Fruit fly (Drosophila melanogaster) whole organism, embryonic: ENCODE measurements around the gene CG11085.

Source experiments
- ATbp ChIP-seq: fragments of 200-800 bp; sonication (Bioruptor generic); optimal IDR thresholded peaks from 2 replicates; lab custom pipeline; 2017; ENCODE audit warnings: missing biosample characterization, mild to moderate bottlenecking, missing genetic modification characterization, missing genetic modification reagents
- Abd-B ChIP-seq: fragments of 200-800 bp; sonication (Bioruptor generic); optimal IDR thresholded peaks from 2 replicates; lab custom pipeline; 2018; ENCODE audit warnings: missing biosample characterization, mild to moderate bottlenecking, missing genetic modification characterization, moderate library complexity
- Ada2b ChIP-seq: fragments of 200-800 bp; sonication (Bioruptor generic); IDR thresholded peaks from 2 replicates; pipeline ENCODE4 v1.3.6; 2022; ENCODE audit warnings: missing biosample characterization, missing genetic modification characterization
- Atf3 ChIP-seq: fragments of 200-800 bp; sonication (Bioruptor generic); optimal IDR thresholded peaks from 3 replicates; lab custom pipeline; 2016; ENCODE audit warnings: missing biosample characterization, missing genetic modification characterization
- BEAF-32 ChIP-seq: fragments of 200-800 bp; sonication (Bioruptor generic); optimal IDR thresholded peaks from 3 replicates; lab custom pipeline; 2017; ENCODE audit warnings: missing biosample characterization, missing genetic modification characterization, mild to moderate bottlenecking, moderate library complexity, missing genetic modification reagents
- CG11696 ChIP-seq: fragments of 200-800 bp; sonication (Bioruptor generic); IDR thresholded peaks from 2 replicates; pipeline ENCODE4 v1.3.6; 2022; ENCODE audit warnings: missing biosample characterization, missing genetic modification characterization
- CG12104 ChIP-seq: fragments of 200-800 bp; sonication (Bioruptor generic); optimal IDR thresholded peaks from 3 replicates; lab custom pipeline; 2016; ENCODE audit warnings: missing biosample characterization, missing genetic modification characterization
- CG12744 ChIP-seq: fragments of 200-800 bp; sonication (Bioruptor generic); optimal IDR thresholded peaks from 2 replicates; lab custom pipeline; 2016; ENCODE audit warnings: missing biosample characterization, missing genetic modification characterization
- CG13624 ChIP-seq: fragments of 200-800 bp; sonication (Bioruptor generic); optimal IDR thresholded peaks from 2 replicates; lab custom pipeline; 2016; ENCODE audit warnings: missing biosample characterization, missing genetic modification characterization
- CG14050 ChIP-seq: fragments of 200-800 bp; sonication (Bioruptor generic); IDR thresholded peaks from 3 replicates; pipeline ENCODE4 v1.3.6; 2022; ENCODE audit warnings: missing biosample characterization, missing genetic modification characterization
- CG14441 ChIP-seq: fragments of 200-800 bp; sonication (Bioruptor generic); IDR thresholded peaks from 2 replicates; pipeline ENCODE4 v1.3.6; 2022; ENCODE audit warnings: missing biosample characterization, missing genetic modification characterization
- CG17359 ChIP-seq: fragments of 200-800 bp; sonication (Bioruptor generic); optimal IDR thresholded peaks from 3 replicates; lab custom pipeline; 2018; ENCODE audit warnings: missing biosample characterization, mild to moderate bottlenecking, missing genetic modification characterization, moderate library complexity
- CG17568 ChIP-seq: fragments of 200-800 bp; sonication (Bioruptor generic); optimal IDR thresholded peaks from 2 replicates; lab custom pipeline; 2018; ENCODE audit warnings: missing biosample characterization, mild to moderate bottlenecking, missing genetic modification characterization, moderate library complexity
- CG18011 ChIP-seq: fragments of 200-800 bp; sonication (Bioruptor generic); optimal IDR thresholded peaks from 2 replicates; lab custom pipeline; 2017; ENCODE audit warnings: missing biosample characterization, missing genetic modification characterization, mild to moderate bottlenecking, moderate library complexity, missing genotype
- CG31441 ChIP-seq: fragments of 200-800 bp; sonication (Bioruptor generic); IDR thresholded peaks from 2 replicates; pipeline ENCODE4 v1.3.6; 2022; ENCODE audit warnings: missing biosample characterization, missing genetic modification characterization
- CG32767 ChIP-seq: fragments of 200-800 bp; sonication (Bioruptor generic); IDR thresholded peaks from 2 replicates; pipeline ENCODE4 v1.3.6; 2022; ENCODE audit warnings: missing biosample characterization, missing genetic modification characterization
- CG4820 ChIP-seq: fragments of 200-800 bp; sonication (Bioruptor generic); optimal IDR thresholded peaks from 3 replicates; lab custom pipeline; 2016; ENCODE audit warnings: missing biosample characterization, missing genetic modification characterization
- CG6813 ChIP-seq: fragments of 200-800 bp; sonication (Bioruptor generic); optimal IDR thresholded peaks from 2 replicates; lab custom pipeline; 2017; ENCODE audit warnings: missing biosample characterization, missing genetic modification characterization, mild to moderate bottlenecking, moderate library complexity, missing genetic modification reagents
- CG7556 ChIP-seq: fragments of 200-800 bp; sonication (Bioruptor generic); optimal IDR thresholded peaks from 2 replicates; lab custom pipeline; 2017; ENCODE audit warnings: missing biosample characterization, mild to moderate bottlenecking, missing genetic modification characterization
- CG8359 ChIP-seq: fragments of 200-800 bp; sonication (Bioruptor generic); optimal IDR thresholded peaks from 2 replicates; lab custom pipeline; 2017; ENCODE audit warnings: missing biosample characterization, mild to moderate bottlenecking, missing genetic modification characterization, borderline replicate concordance
- CG8924 ChIP-seq: fragments of 200-800 bp; optimal IDR thresholded peaks from 3 replicates; lab custom pipeline; 2019; ENCODE audit warnings: missing biosample characterization, mild to moderate bottlenecking, missing genetic modification characterization, moderate library complexity
- CG9437 ChIP-seq: fragments of 200-800 bp; sonication (Bioruptor generic); optimal IDR thresholded peaks from 2 replicates; lab custom pipeline; 2018; ENCODE audit warnings: missing biosample characterization, mild to moderate bottlenecking, missing genetic modification characterization
- E2f2 ChIP-seq: fragments of 200-800 bp; sonication (Bioruptor generic); IDR thresholded peaks from 2 replicates; pipeline ENCODE4 v1.3.6; 2022; ENCODE audit warnings: missing biosample characterization, missing genetic modification characterization
- Ets65A ChIP-seq: fragments of 200-800 bp; sonication (Bioruptor generic); peaks from one replicate; lab custom pipeline; 2016; ENCODE audit warnings: missing biosample characterization, missing genetic modification characterization
- GATAe ChIP-seq: fragments of 200-800 bp; sonication (Bioruptor generic); conservative IDR thresholded peaks from 2 replicates; pipeline ENCODE4 v1.3.6; 2022; ENCODE audit warnings: missing biosample characterization, missing genetic modification characterization
- Gsc ChIP-seq: fragments of 200-800 bp; sonication (Bioruptor generic); IDR thresholded peaks from 2 replicates; pipeline ENCODE4 v1.3.6; 2022; ENCODE audit warnings: missing biosample characterization, missing genetic modification characterization
- MBD-R2 ChIP-seq: fragments of 200-800 bp; sonication (Bioruptor generic); IDR thresholded peaks from 2 replicates; pipeline ENCODE4 v1.3.6; 2022; ENCODE audit warnings: missing biosample characterization, missing genetic modification characterization
- Nf-YC ChIP-seq: fragments of 200-800 bp; optimal IDR thresholded peaks from 3 replicates; lab custom pipeline; 2019; ENCODE audit warnings: missing biosample characterization, mild to moderate bottlenecking, missing genetic modification characterization, moderate library complexity
- NfI ChIP-seq: fragments of 200-800 bp; sonication (Bioruptor generic); optimal IDR thresholded peaks from 3 replicates; lab custom pipeline; 2018; ENCODE audit warnings: missing biosample characterization, mild to moderate bottlenecking, missing genetic modification characterization, moderate library complexity
- Optix ChIP-seq: fragments of 200-800 bp; sonication (Bioruptor generic); IDR thresholded peaks from 3 replicates; pipeline ENCODE4 v1.3.6; 2022; ENCODE audit warnings: missing biosample characterization, missing genetic modification characterization
- Pdp1 ChIP-seq, 2 experiments: fragments of 200-800 bp; sonication (Bioruptor generic); optimal IDR thresholded peaks; 3 replicates each; lab custom pipeline; 2016; ENCODE audit warnings: missing biosample characterization in 2 of 2, missing genetic modification characterization in 2 of 2, mild to moderate bottlenecking in 1 of 2, moderate library complexity in 1 of 2
- Sry-β ChIP-seq: fragments of 200-800 bp; sonication (Bioruptor generic); optimal IDR thresholded peaks from 2 replicates; lab custom pipeline; 2018; ENCODE audit warnings: missing biosample characterization, mild to moderate bottlenecking, missing genetic modification characterization, moderate library complexity
- Ssrp ChIP-seq: fragments of 200-800 bp; sonication (Bioruptor generic); optimal IDR thresholded peaks from 2 replicates; lab custom pipeline; 2018; ENCODE audit warnings: missing biosample characterization, mild to moderate bottlenecking, missing genetic modification characterization, moderate library complexity
- abd-A ChIP-seq: fragments of 200-800 bp; sonication (Bioruptor generic); optimal IDR thresholded peaks from 3 replicates; lab custom pipeline; 2019; ENCODE audit warnings: missing biosample characterization, mild to moderate bottlenecking, missing genetic modification characterization, moderate library complexity
- ap ChIP-seq: fragments of 200-800 bp; sonication (Bioruptor generic); IDR thresholded peaks from 2 replicates; pipeline ENCODE4 v1.3.6; 2022; ENCODE audit warnings: missing biosample characterization, missing genetic modification characterization
- cato ChIP-seq: fragments of 200-800 bp; sonication (Bioruptor generic); optimal IDR thresholded peaks from 2 replicates; lab custom pipeline; 2016; ENCODE audit warnings: missing biosample characterization, missing genetic modification characterization, borderline replicate concordance
- dan ChIP-seq: fragments of 200-800 bp; sonication (Bioruptor generic); IDR thresholded peaks from 2 replicates; pipeline ENCODE4 v1.3.6; 2022; ENCODE audit warnings: missing biosample characterization, missing genetic modification characterization
- danr ChIP-seq: fragments of 200-800 bp; sonication (Bioruptor generic); IDR thresholded peaks from 2 replicates; pipeline ENCODE4 v1.3.6; 2022; ENCODE audit warnings: missing biosample characterization, missing genetic modification characterization
- dmrt11E ChIP-seq: fragments of 200-800 bp; sonication (Bioruptor generic); optimal IDR thresholded peaks from 3 replicates; lab custom pipeline; 2018; ENCODE audit warnings: missing biosample characterization, mild to moderate bottlenecking, missing genetic modification characterization, moderate library complexity
- en ChIP-seq: fragments of 200-800 bp; sonication (Bioruptor generic); optimal IDR thresholded peaks from 2 replicates; lab custom pipeline; 2016; ENCODE audit warnings: missing biosample characterization, missing genetic modification characterization
- fd3F ChIP-seq: fragments of 200-800 bp; sonication (Bioruptor generic); optimal IDR thresholded peaks from 2 replicates; lab custom pipeline; 2018; ENCODE audit warnings: missing biosample characterization, mild to moderate bottlenecking, missing genetic modification characterization, moderate library complexity
- fu2 ChIP-seq: fragments of 200-800 bp; sonication (Bioruptor generic); optimal IDR thresholded peaks from 2 replicates; lab custom pipeline; 2016; ENCODE audit warnings: missing biosample characterization, missing genetic modification characterization
- sens ChIP-seq: fragments of 200-800 bp; sonication (Bioruptor generic); peaks from one replicate; lab custom pipeline; 2016; ENCODE audit warnings: missing biosample characterization, missing genetic modification characterization
- sisA ChIP-seq: fragments of 200-800 bp; sonication (Bioruptor generic); IDR thresholded peaks from 2 replicates; pipeline ENCODE4 v1.3.6; 2022; ENCODE audit warnings: missing biosample characterization, missing genetic modification characterization
- sna ChIP-seq: fragments of 200-800 bp; sonication (Bioruptor generic); IDR thresholded peaks from 2 replicates; pipeline ENCODE4 v1.3.6; 2022; ENCODE audit warnings: missing biosample characterization, missing genetic modification characterization; ENCODE audit not compliant: partially characterized antibody
- sug ChIP-seq: fragments of 200-800 bp; optimal IDR thresholded peaks from 2 replicates; lab custom pipeline; 2019; ENCODE audit warnings: missing biosample characterization, mild to moderate bottlenecking, missing genetic modification characterization, moderate library complexity
- tap ChIP-seq: fragments of 200-800 bp; optimal IDR thresholded peaks from 3 replicates; lab custom pipeline; 2019; ENCODE audit warnings: missing biosample characterization, mild to moderate bottlenecking, missing genetic modification characterization, moderate library complexity

CG11085 gene

dm6 chrX:12664117-12664783, 48.1 kb downstream of the CG11085 start (continued):
- TF ChIP-seq NfI (GFP tag; lab: Kevin White, UChicago) (no peak), dmrt11E (tag; lab: Kevin White, UChicago) (peak; percentile 10), Ada2b (GFP tag; lab: Robert Waterston, UW) (no peak), sens (GFP tag; lab: Kevin White, UChicago) (peak; percentile 12), danr (GFP tag; lab: Robert Waterston, UW) (no peak), MBD-R2 (GFP tag; lab: Robert Waterston, UW) (no peak), CG32767 (GFP tag; lab: Robert Waterston, UW) (no peak), sisA (no peak), Atf3 (GFP tag; lab: Kevin White, UChicago) (no peak), ap (GFP tag; lab: Robert Waterston, UW) (no peak), Sry-β (peak; percentile 85), tap (tag; lab: Kevin White, UChicago) (no peak)
- TF ChIP-seq, all 482 proteins: peak for 12

DNA sequence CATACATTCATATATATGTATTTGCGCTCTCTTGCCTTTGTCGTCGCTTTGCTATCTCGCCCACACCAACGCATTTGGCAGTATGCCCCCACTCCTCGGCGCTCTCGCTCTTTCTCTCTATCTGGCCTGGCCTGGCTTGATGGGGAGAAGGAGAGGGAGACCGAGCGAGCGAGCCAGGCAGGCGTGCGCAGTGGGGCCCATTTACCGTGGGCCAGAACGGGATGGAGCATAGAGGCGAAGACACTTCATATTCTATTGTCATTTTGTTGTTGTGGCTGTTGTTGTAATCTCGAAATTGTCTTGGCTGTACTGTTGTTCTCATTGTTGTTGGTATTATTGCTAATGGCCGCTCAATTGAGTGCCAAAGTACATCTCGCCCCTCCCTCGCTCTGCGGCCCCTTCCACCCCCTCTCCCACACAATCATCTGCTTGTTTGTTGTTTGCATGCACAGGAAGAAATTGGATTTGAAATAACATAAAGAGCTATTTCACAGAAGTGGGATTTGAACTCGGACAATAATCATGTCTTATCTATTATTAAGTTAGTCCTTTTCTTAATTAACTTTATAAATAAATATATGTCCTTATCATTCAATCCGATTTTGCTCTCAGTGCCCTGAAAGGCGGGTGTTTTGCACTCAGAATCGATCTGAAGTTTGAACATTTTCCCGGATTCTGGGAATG, 49.1 kb downstream of the CG11085 start:
- TF ChIP-seq E2f2 (GFP tag; lab: Robert Waterston, UW) (peak; percentile 67), ATbp (peak; percentile 74), Nf-YC (peak; percentile 9), CG13624 (GFP tag; lab: Kevin White, UChicago) (no peak), Ssrp (peak; percentile 89), cato (GFP tag; lab: Kevin White, UChicago) (peak; percentile 81), Ets65A (GFP tag; lab: Kevin White, UChicago) (peak; percentile 91), Pdp1 (GFP tag; optimal IDR thresholded peaks at IDR 0.05; lab: Kevin White, UChicago) (peak in 1 of 2 experiments; percentile 55), CG8359 (GFP tag; lab: Kevin White, UChicago) (peak; percentile 67), CG8924 (peak; percentile 89), CG18011 (GFP tag; lab: Kevin White, UChicago) (peak; percentile 62), abd-A (tag; lab: Kevin White, UChicago) (peak; percentile 79), Abd-B (GFP tag; lab: Kevin White, UChicago) (peak; percentile 86), CG14050 (GFP tag; lab: Robert Waterston, UW) (peak; percentile 87), CG4820 (GFP tag; lab: Kevin White, UChicago) (peak; percentile 86), sug (tag; lab: Kevin White, UChicago) (peak; percentile 60), fd3F (peak; percentile 82), CG6813 (GFP tag; lab: Kevin White, UChicago) (peak; percentile 77), CG12744 (peak; percentile 23), GATAe (GFP tag; lab: Robert Waterston, UW) (peak; percentile 75), Optix (peak; percentile 84), CG17568 (GFP tag; lab: Kevin White, UChicago) (peak; percentile 85), sna (GFP tag; lab: Robert Waterston, UW) (no peak), fu2 (GFP tag; lab: Kevin White, UChicago) (peak; percentile 34), Gsc (GFP tag; lab: Robert Waterston, UW) (no peak), CG9437 (GFP tag; lab: Kevin White, UChicago) (peak; percentile 84), CG12104 (peak; percentile 87), CG17359 (tag; lab: Kevin White, UChicago) (peak; percentile 91), dan (no peak; the same call in 1 of the 2 replicates), en (no peak), BEAF-32 (no peak), CG14441 (peak; percentile 92), CG31441 (GFP tag; lab: Robert Waterston, UW) (peak; percentile 93), CG11696 (GFP tag; lab: Robert Waterston, UW) (peak; percentile 81), CG7556 (GFP tag; lab: Kevin White, UChicago) (peak; percentile 90)
